Worm (Caenorhabditis elegans): Measurements from ENCODE around the gene hira-1.

hira-1 gene

ce11 chrIII:5230415-5230814 lies 39.5 kb downstream of the hira-1 start, which contains the start of gene prmt-5:
Gene prmt-5 (plus strand): TSS chrIII:5230555.
- TF ChIP-seq hnd-1 (tag; optimal IDR thresholded peaks at IDR 0.05) = no peak
- TF ChIP-seq tbx-37 (GFP tag; conservative IDR thresholded peaks at IDR 0.05) = no peak

ce11 chrIII:5233140-5233539 lies 42.2 kb downstream of the hira-1 start:
- no peak for TF ChIP-seq scrt-1 (GFP tag; IDR thresholded peaks at IDR 0.05)
- TF ChIP-seq F13C5.2 (tag; optimal IDR thresholded peaks at IDR 0.05) = no peak
- no peak for TF ChIP-seq pes-1 (GFP tag; IDR thresholded peaks at IDR 0.05)
- TF ChIP-seq B0310.2 (tag; optimal IDR thresholded peaks at IDR 0.05) = no peak
- no peak for TF ChIP-seq tbx-37 (GFP tag; conservative IDR thresholded peaks at IDR 0.05)
- no peak for TF ChIP-seq tra-4 (tag; optimal IDR thresholded peaks at IDR 0.05)
- no peak for TF ChIP-seq aly-1 (tag; optimal IDR thresholded peaks at IDR 0.05)
- no peak for TF ChIP-seq hnd-1 (tag; optimal IDR thresholded peaks at IDR 0.05)
- TF ChIP-seq tbx-11 (GFP tag; IDR thresholded peaks at IDR 0.05) = no peak
- no peak for TF ChIP-seq ceh-13 (GFP tag; optimal IDR thresholded peaks at IDR 0.05)
- no peak for TF ChIP-seq flt-1 (GFP tag; IDR thresholded peaks at IDR 0.05)
- TF ChIP-seq hmg-4 (GFP tag; optimal IDR thresholded peaks at IDR 0.05) = no peak
- TF ChIP-seq ama-1 (optimal IDR thresholded peaks at IDR 0.05) = no peak
- no peak for TF ChIP-seq hmbx-1 (tag; optimal IDR thresholded peaks at IDR 0.05)
- TF ChIP-seq sea-1 (GFP tag; conservative IDR thresholded peaks at IDR 0.05) = no peak
- TF ChIP-seq ets-7 (tag; optimal IDR thresholded peaks at IDR 0.05) = no peak
- no peak for TF ChIP-seq ceh-36 (tag; optimal IDR thresholded peaks at IDR 0.05)

ce11 chrIII:5234312-5234711 lies 43.4 kb downstream of the hira-1 start, which contains the start of gene mrps-26:
Gene mrps-26 (plus strand): TSS chrIII:5234612.
- no peak for TF ChIP-seq sea-1 (GFP tag; conservative IDR thresholded peaks at IDR 0.05)
- TF ChIP-seq ama-1 (optimal IDR thresholded peaks at IDR 0.05) = no peak
- TF ChIP-seq tra-4 (tag; optimal IDR thresholded peaks at IDR 0.05) = no peak
- TF ChIP-seq tbx-37 (GFP tag; conservative IDR thresholded peaks at IDR 0.05) = no peak
- TF ChIP-seq scrt-1 (GFP tag; IDR thresholded peaks at IDR 0.05) = no peak
- TF ChIP-seq aly-1 (tag; optimal IDR thresholded peaks at IDR 0.05) = no peak

ce11 chrIII:5236104-5236503 lies 45.2 kb downstream of the hira-1 start, which contains the start of gene prx-10:
Gene prx-10 (plus strand): TSS chrIII:5236404.
- no peak for TF ChIP-seq pes-1 (GFP tag; IDR thresholded peaks at IDR 0.05)
- TF ChIP-seq hmbx-1 (tag; optimal IDR thresholded peaks at IDR 0.05) = no peak
- TF ChIP-seq scrt-1 (GFP tag; IDR thresholded peaks at IDR 0.05) = no peak
- no peak for TF ChIP-seq ets-7 (tag; optimal IDR thresholded peaks at IDR 0.05)
- no peak for TF ChIP-seq hmg-4 (GFP tag; optimal IDR thresholded peaks at IDR 0.05)
- no peak for TF ChIP-seq flt-1 (GFP tag; IDR thresholded peaks at IDR 0.05)
- TF ChIP-seq tra-4 (tag; optimal IDR thresholded peaks at IDR 0.05) = no peak
- TF ChIP-seq F13C5.2 (tag; optimal IDR thresholded peaks at IDR 0.05) = no peak

- TF ChIP-seq F13C5.2 (tag; optimal IDR thresholded peaks at IDR 0.05) = no peak
- no peak for TF ChIP-seq scrt-1 (GFP tag; IDR thresholded peaks at IDR 0.05)
- no peak for TF ChIP-seq tra-4 (tag; optimal IDR thresholded peaks at IDR 0.05)
- TF ChIP-seq hnd-1 (tag; optimal IDR thresholded peaks at IDR 0.05) = no peak
- TF ChIP-seq sea-1 (GFP tag; conservative IDR thresholded peaks at IDR 0.05) = no peak
- no peak for TF ChIP-seq hmg-4 (GFP tag; optimal IDR thresholded peaks at IDR 0.05)
- no peak for TF ChIP-seq tbx-37 (GFP tag; conservative IDR thresholded peaks at IDR 0.05)
Measured at ce11 chrIII:5241854-5242253, 50.9 kb downstream of the hira-1 start.

- TF ChIP-seq ceh-36 (tag; optimal IDR thresholded peaks at IDR 0.05) (no peak), hmbx-1 (tag; optimal IDR thresholded peaks at IDR 0.05) (no peak), sea-1 (GFP tag; conservative IDR thresholded peaks at IDR 0.05) (no peak), aly-1 (tag; optimal IDR thresholded peaks at IDR 0.05) (no peak), F13C5.2 (tag; optimal IDR thresholded peaks at IDR 0.05) (no peak), scrt-1 (GFP tag; IDR thresholded peaks at IDR 0.05) (no peak), ceh-13 (GFP tag; optimal IDR thresholded peaks at IDR 0.05) (no peak), tbx-37 (GFP tag; conservative IDR thresholded peaks at IDR 0.05) (no peak), tbx-11 (GFP tag; IDR thresholded peaks at IDR 0.05) (no peak), B0310.2 (tag; optimal IDR thresholded peaks at IDR 0.05) (no peak), ets-7 (tag; optimal IDR thresholded peaks at IDR 0.05) (no peak), flt-1 (GFP tag; IDR thresholded peaks at IDR 0.05) (no peak), hmg-4 (GFP tag; optimal IDR thresholded peaks at IDR 0.05) (no peak), hnd-1 (tag; optimal IDR thresholded peaks at IDR 0.05) (no peak), ama-1 (optimal IDR thresholded peaks at IDR 0.05) (no peak), pes-1 (GFP tag; IDR thresholded peaks at IDR 0.05) (no peak), tra-4 (tag; optimal IDR thresholded peaks at IDR 0.05) (no peak)
Measured at ce11 chrIII:5244539-5244938, 53.6 kb downstream of the hira-1 start, which contains the start of gene cnd-1. Gene cnd-1 (minus strand): TSS chrIII:5244639.

ce11 chrIII:5245067-5245466 lies 54.1 kb downstream of the hira-1 start:
- TF ChIP-seq flt-1 (GFP tag; IDR thresholded peaks at IDR 0.05) = no peak
- no peak for TF ChIP-seq ama-1 (optimal IDR thresholded peaks at IDR 0.05)
- TF ChIP-seq F13C5.2 (tag; optimal IDR thresholded peaks at IDR 0.05) = no peak
- TF ChIP-seq tbx-11 (GFP tag; IDR thresholded peaks at IDR 0.05) = no peak
- no peak for TF ChIP-seq hmg-4 (GFP tag; optimal IDR thresholded peaks at IDR 0.05)
- TF ChIP-seq hmbx-1 (tag; optimal IDR thresholded peaks at IDR 0.05) = no peak
- TF ChIP-seq ceh-13 (GFP tag; optimal IDR thresholded peaks at IDR 0.05) = no peak
- no peak for TF ChIP-seq tra-4 (tag; optimal IDR thresholded peaks at IDR 0.05)
- no peak for TF ChIP-seq scrt-1 (GFP tag; IDR thresholded peaks at IDR 0.05)
